Worm (Caenorhabditis elegans) whole organism, midembryonic: Measurements from ENCODE around the gene F08C6.18.

Experiments used
- T22C8.4 ChIP-seq: fragments of 200-800 bp; sonication (Bioruptor generic); IDR thresholded peaks from 2 replicates; pipeline ENCODE4 v1.3.6; 2022; ENCODE audit warnings: missing genetic modification characterization, missing compliant biosample characterization
- cog-1 ChIP-seq: sonication (generic microtip); optimal IDR thresholded peaks from 2 replicates; lab custom pipeline; 2016; ENCODE audit warnings: missing genetic modification characterization, missing compliant biosample characterization
- flt-1 ChIP-seq: fragments of 200-800 bp; sonication (Bioruptor generic); IDR thresholded peaks from 2 replicates; pipeline ENCODE4 v1.3.6; 2022; ENCODE audit warnings: missing genetic modification characterization, missing compliant biosample characterization
- ztf-23 ChIP-seq: fragments of 200-800 bp; sonication (Bioruptor generic); IDR thresholded peaks from 2 replicates; pipeline ENCODE4 v1.3.6; 2022; ENCODE audit warnings: missing genetic modification reagents, missing genetic modification characterization, missing compliant biosample characterization
- ztf-29 ChIP-seq: fragments of 200-800 bp; sonication (Bioruptor generic); IDR thresholded peaks from 2 replicates; pipeline ENCODE4 v1.3.6; 2022; ENCODE audit warnings: missing genetic modification reagents, missing genetic modification characterization, missing compliant biosample characterization

- TF ChIP-seq T22C8.4 (no peak), ztf-29 (GFP tag; lab: Robert Waterston, UW) (no peak), ztf-23 (GFP tag; lab: Robert Waterston, UW) (no peak), cog-1 (tag; lab: Kevin White, UChicago) (no peak), flt-1 (no peak)
These were observed 11.5 kb downstream of the F08C6.18 start for ce11 chrX:7561972-7562371.
